Worm (Caenorhabditis elegans) whole organism, L4/young adult: ENCODE measurements around the gene gpa-2.

Source experiments
- W03F9.2 ChIP-seq: fragments of 150-350 bp; optimal IDR thresholded peaks from 2 replicates; lab custom pipeline; 2014; ENCODE audit warnings: missing biosample characterization, missing genetic modification characterization
- dao-5 ChIP-seq: sonication (generic microtip); optimal IDR thresholded peaks from 2 replicates; lab custom pipeline; 2016; ENCODE audit warnings: missing genotype, missing genetic modification characterization, moderate library complexity, missing compliant biosample characterization
- him-1 ChIP-seq: sonication (generic microtip); optimal IDR thresholded peaks from 2 replicates; lab custom pipeline; 2016; ENCODE audit warnings: missing genotype, missing genetic modification reagents, missing genetic modification characterization, missing compliant biosample characterization

ce11 chrV:8358702-8359101 is 12.1 kb upstream of the gpa-2 start:
- TF ChIP-seq him-1 (tag; lab: Kevin White, UChicago) (no peak), W03F9.2 (tag; lab: Kevin White, UChicago) (no peak), dao-5 (tag; lab: Kevin White, UChicago) (no peak)
